Fruit fly (Drosophila melanogaster): ENCODE measurements around the gene Sema1a.

Sema1a gene

dm6 chr2L:8514748-8515147 is 27.2 kb upstream of the Sema1a start, which contains the start of the genes CG13097 and PIG-U (continued):
- TF ChIP-seq Ets97D (GFP tag; optimal IDR thresholded peaks at IDR 0.05) (peak; percentile 78), CG9727 (GFP tag; optimal IDR thresholded peaks at IDR 0.05) (peak; percentile 77), MESR4 (GFP tag; optimal IDR thresholded peaks at IDR 0.05) (peak; percentile 3), TFAM (GFP tag; optimal IDR thresholded peaks at IDR 0.05) (no peak), BtbVII (GFP tag; optimal IDR thresholded peaks at IDR 0.05) (peak; percentile 50), CG18011 (GFP tag; optimal IDR thresholded peaks at IDR 0.05) (peak; percentile 72), CG3407 (GFP tag; optimal IDR thresholded peaks at IDR 0.05) (peak; percentile 53), chn (GFP tag; optimal IDR thresholded peaks at IDR 0.05) (peak; percentile 88), luna (GFP tag; optimal IDR thresholded peaks at IDR 0.05) (no peak), CG9215 (GFP tag; IDR thresholded peaks at IDR 0.05) (peak; percentile 72), CG11504 (tag; optimal IDR thresholded peaks at IDR 0.05) (no peak), jing (GFP tag; optimal IDR thresholded peaks at IDR 0.05) (no peak), Dfd (GFP tag; optimal IDR thresholded peaks at IDR 0.05) (no peak), gsb (GFP tag; IDR thresholded peaks at IDR 0.05) (no peak), gro (GFP tag; optimal IDR thresholded peaks at IDR 0.05) (peak; percentile 86), tx (GFP tag; optimal IDR thresholded peaks at IDR 0.05) (peak; percentile 81), CG13894 (tag; optimal IDR thresholded peaks at IDR 0.05) (peak; percentile 86), CG12391 (tag; optimal IDR thresholded peaks at IDR 0.05) (peak; percentile 91), CG3726 (GFP tag; IDR thresholded peaks at IDR 0.05) (no peak), Dad (GFP tag; optimal IDR thresholded peaks at IDR 0.05) (peak; percentile 82), Bteb2 (GFP tag; optimal IDR thresholded peaks at IDR 0.05) (peak; percentile 65), CG2199 (GFP tag; IDR thresholded peaks at IDR 0.05) (0 out of 3 replicates have a peak, but pooled peaks have one; percentile 10), CG8089 (GFP tag; optimal IDR thresholded peaks at IDR 0.05) (peak; percentile 64), CG10543 (GFP tag; optimal IDR thresholded peaks at IDR 0.05) (peak; percentile 70), pros (GFP tag; optimal IDR thresholded peaks at IDR 0.05) (no peak), gt (GFP tag; IDR thresholded peaks at IDR 0.05) (no peak), ATbp (GFP tag; optimal IDR thresholded peaks at IDR 0.05) (no peak), CG1832 (GFP tag; optimal IDR thresholded peaks at IDR 0.05) (no peak), H2.0 (GFP tag; IDR thresholded peaks at IDR 0.05) (peak; percentile 79), prd (optimal IDR thresholded peaks at IDR 0.05) (no peak), prd (GFP tag; IDR thresholded peaks at IDR 0.05) (peak; percentile 90), sr (GFP tag; IDR thresholded peaks at IDR 0.05) (no peak), CG9609 (GFP tag; optimal IDR thresholded peaks at IDR 0.05) (peak; percentile 78), CG15601 (tag; optimal IDR thresholded peaks at IDR 0.05) (peak; percentile 71), CG12769 (tag; optimal IDR thresholded peaks at IDR 0.05) (peak; percentile 24), Vsx1 (GFP tag; optimal IDR thresholded peaks at IDR 0.05) (peak; percentile 69), PHDP (tag; optimal IDR thresholded peaks at IDR 0.05) (peak; percentile 75), amos (GFP tag; IDR thresholded peaks at IDR 0.05; ENCODE audit: partially characterized antibody) (peak; percentile 85), CG13296 (GFP tag; optimal IDR thresholded peaks at IDR 0.05) (peak; percentile 80), tap (tag; optimal IDR thresholded peaks at IDR 0.05) (peak; percentile 68), HmgZ (tag; optimal IDR thresholded peaks at IDR 0.05) (peak; percentile 87), Ada2b (GFP tag; IDR thresholded peaks at IDR 0.05) (peak; percentile 82), CG14860 (GFP tag; IDR thresholded peaks at IDR 0.05; ENCODE audit: partially characterized antibody) (peak; percentile 88), CG17568 (GFP tag; optimal IDR thresholded peaks at IDR 0.05) (no peak), gfzf (GFP tag; optimal IDR thresholded peaks at IDR 0.05) (no peak), sug (tag; optimal IDR thresholded peaks at IDR 0.05) (peak; percentile 88), CG10366 (GFP tag; IDR thresholded peaks at IDR 0.05) (peak; percentile 70), Oli (tag; optimal IDR thresholded peaks at IDR 0.05) (peak; percentile 57), stwl (tag; optimal IDR thresholded peaks at IDR 0.05) (peak; percentile 74), peb (GFP tag; IDR thresholded peaks at IDR 0.05) (peak; percentile 18; the same call in 1 of the 2 replicates), CG5245 (GFP tag; optimal IDR thresholded peaks at IDR 0.05) (peak; percentile 58)

Data from whole organism, embryonic.